Fruit fly (Drosophila melanogaster) whole organism, pupa: Measurements from ENCODE around the gene VhaM9.7-c.

Experiments
- CG10348 ChIP-seq: fragments of 200-800 bp; sonication (Bioruptor generic); IDR thresholded peaks from 2 replicates; pipeline ENCODE4 v1.3.6; 2022; ENCODE audit warnings: missing biosample characterization, missing genetic modification characterization
- CG32121 ChIP-seq: fragments of 200-800 bp; sonication (Bioruptor generic); IDR thresholded peaks from 2 replicates; pipeline ENCODE4 v1.3.6; 2022; ENCODE audit warnings: missing biosample characterization, missing genetic modification characterization
- EcR ChIP-seq: fragments of 200-800 bp; sonication (Bioruptor generic); optimal IDR thresholded peaks from 3 replicates; lab custom pipeline; 2019; ENCODE audit warnings: missing biosample characterization, missing genetic modification characterization, mild to moderate bottlenecking, moderate library complexity, missing genetic modification reagents
- Snoo ChIP-seq: fragments of 200-800 bp; sonication (Bioruptor generic); optimal IDR thresholded peaks from 3 replicates; lab custom pipeline; 2017; ENCODE audit warnings: missing biosample characterization, mild to moderate bottlenecking, missing genetic modification characterization, inconsistent platforms

dm6 chr3L:4157852-4158251 lies 28.8 kb downstream of the VhaM9.7-c start:
- TF ChIP-seq CG10348 (GFP tag; lab: Robert Waterston, UW): no peak
- TF ChIP-seq EcR (GFP tag; lab: Kevin White, UChicago): peak; percentile 3
- no peak for TF ChIP-seq Snoo (tag; lab: Kevin White, UChicago)
- no peak for TF ChIP-seq CG32121 (GFP tag; lab: Robert Waterston, UW)
